Worm (Caenorhabditis elegans) whole organism, L1 larva: ENCODE data around the gene srg-41.

ENCODE experiments used
- aha-1 ChIP-seq: fragments of 150-350 bp; optimal IDR thresholded peaks from 2 replicates; lab custom pipeline; 2014; ENCODE audit warnings: missing biosample characterization, missing genetic modification characterization
- ama-1 ChIP-seq: fragments of 150-350 bp; optimal IDR thresholded peaks from 2 replicates; lab custom pipeline; 2014
- efl-1 ChIP-seq, 4 experiments: fragments of 150-350 bp; optimal IDR thresholded peaks in 3 of 4; peaks in 1 of 4; 1 replicate in 1 of 4; 2 replicates in 3 of 4; lab custom pipeline; 2014; ENCODE audit warnings: missing biosample characterization in 2 of 4, missing genetic modification characterization in 2 of 4, missing genetic modification reagents in 2 of 4
- elt-3 ChIP-seq, 6 experiments: fragments of 150-350 bp in 1 of 6; sonication (generic microtip); optimal IDR thresholded peaks; 2 replicates each; lab custom pipeline; 2017 to 2018; ENCODE audit warnings: missing biosample characterization in 6 of 6, missing genetic modification characterization in 6 of 6, inconsistent platforms in 1 of 6
- isw-1 ChIP-seq: fragments of 200-800 bp; sonication (Bioruptor generic); IDR thresholded peaks from 2 replicates; pipeline ENCODE4 v1.3.6; 2022; ENCODE audit warnings: missing genetic modification characterization, missing compliant biosample characterization
- lin-39 ChIP-seq: fragments of 150-350 bp; optimal IDR thresholded peaks from 2 replicates; lab custom pipeline; 2014; ENCODE audit warnings: missing biosample characterization, missing genetic modification reagents, missing genetic modification characterization
- nhr-76 ChIP-seq: sonication (generic microtip); optimal IDR thresholded peaks from 2 replicates; lab custom pipeline; 2017; ENCODE audit warnings: missing biosample characterization, missing genetic modification characterization
- sox-4 ChIP-seq: sonication (generic microtip); optimal IDR thresholded peaks from 2 replicates; lab custom pipeline; 2016; ENCODE audit warnings: missing genetic modification characterization, missing compliant biosample characterization
- tbx-2 ChIP-seq: sonication (generic microtip); optimal IDR thresholded peaks from 2 replicates; lab custom pipeline; 2016; ENCODE audit warnings: missing genetic modification characterization, missing compliant biosample characterization
- unc-62 ChIP-seq: fragments of 150-350 bp; optimal IDR thresholded peaks from 2 replicates; lab custom pipeline; 2014; ENCODE audit warnings: missing biosample characterization, missing genetic modification reagents, missing genetic modification characterization

- TF ChIP-seq nhr-76 (tag; lab: Kevin White, UChicago) (no peak), aha-1 (tag; lab: Kevin White, UChicago) (no peak), tbx-2 (tag; lab: Kevin White, UChicago) (no peak), isw-1 (GFP tag; lab: Robert Waterston, UW) (no peak), unc-62 (no peak), sox-4 (no peak), ama-1 (lab: Kevin White, UChicago) (no peak), efl-1 (optimal IDR thresholded peaks at IDR 0.05; lab: Kevin White, UChicago) (no peak), efl-1 (GFP tag; optimal IDR thresholded peaks at IDR 0.05 in 1 of 2; lab: Kevin White, UChicago) (no peak), elt-3 (tag; optimal IDR thresholded peaks at IDR 0.05; lab: Kevin White, UChicago) (no peak), lin-39 (tag; lab: Kevin White, UChicago) (no peak)
Measured at ce11 chrV:11134296-11134695, 27.4 kb downstream of the srg-41 start, which contains the start of gene glb-3.
